Fruit fly (Drosophila melanogaster) whole organism, pupa: ENCODE results near the gene CG3040.

Experiments
- CG10348 ChIP-seq: fragments of 200-800 bp; sonication (Bioruptor generic); IDR thresholded peaks from 2 replicates; pipeline ENCODE4 v1.3.6; 2022; ENCODE audit warnings: missing biosample characterization, missing genetic modification characterization
- CG12605 ChIP-seq: fragments of 200-800 bp; sonication (Bioruptor generic); IDR thresholded peaks from 2 replicates; pipeline ENCODE4 v1.3.6; 2022; ENCODE audit warnings: missing biosample characterization, missing genetic modification characterization
- CG13204 ChIP-seq: fragments of 200-800 bp; sonication (Bioruptor generic); optimal IDR thresholded peaks from 2 replicates; lab custom pipeline; 2018; ENCODE audit warnings: missing biosample characterization, mild to moderate bottlenecking, missing genetic modification characterization, moderate library complexity
- CG14655 ChIP-seq: fragments of 200-800 bp; sonication (Bioruptor generic); optimal IDR thresholded peaks from 3 replicates; lab custom pipeline; 2017; ENCODE audit warnings: mild to moderate bottlenecking, missing biosample characterization, missing genetic modification reagents, missing genetic modification characterization
- CG15710 ChIP-seq: fragments of 200-800 bp; sonication (Bioruptor generic); optimal IDR thresholded peaks from 2 replicates; lab custom pipeline; 2018; ENCODE audit warnings: missing biosample characterization, mild to moderate bottlenecking, missing genetic modification characterization, moderate library complexity
- CG17806 ChIP-seq: fragments of 200-800 bp; sonication (Bioruptor generic); optimal IDR thresholded peaks from 2 replicates; lab custom pipeline; 2018; ENCODE audit warnings: missing biosample characterization, mild to moderate bottlenecking, missing genetic modification characterization, moderate library complexity
- CG32121 ChIP-seq: fragments of 200-800 bp; sonication (Bioruptor generic); IDR thresholded peaks from 2 replicates; pipeline ENCODE4 v1.3.6; 2022; ENCODE audit warnings: missing biosample characterization, missing genetic modification characterization
- CG34367 ChIP-seq: fragments of 200-800 bp; sonication (Bioruptor generic); optimal IDR thresholded peaks from 2 replicates; lab custom pipeline; 2018; ENCODE audit warnings: missing biosample characterization, mild to moderate bottlenecking, missing genetic modification characterization
- CG4496 ChIP-seq: fragments of 200-800 bp; sonication (Bioruptor generic); IDR thresholded peaks from 3 replicates; pipeline ENCODE4 v1.3.6; 2022; ENCODE audit warnings: missing biosample characterization, missing genetic modification characterization
- CG8159 ChIP-seq: fragments of 200-800 bp; sonication (Bioruptor generic); optimal IDR thresholded peaks from 3 replicates; lab custom pipeline; 2018; ENCODE audit warnings: missing biosample characterization, mild to moderate bottlenecking, missing genetic modification characterization, moderate library complexity
- CG8301 ChIP-seq: fragments of 200-800 bp; sonication (Bioruptor generic); optimal IDR thresholded peaks from 2 replicates; lab custom pipeline; 2018; ENCODE audit warnings: missing biosample characterization, mild to moderate bottlenecking, missing genetic modification characterization
- CG9948 ChIP-seq: fragments of 200-800 bp; sonication (Bioruptor generic); optimal IDR thresholded peaks from 2 replicates; lab custom pipeline; 2018; ENCODE audit warnings: missing biosample characterization, mild to moderate bottlenecking, missing genetic modification characterization, moderate library complexity
- D1 ChIP-seq: fragments of 200-800 bp; sonication (Bioruptor generic); optimal IDR thresholded peaks from 2 replicates; lab custom pipeline; 2018; ENCODE audit warnings: missing biosample characterization, mild to moderate bottlenecking, missing genetic modification characterization, moderate library complexity
- EcR ChIP-seq: fragments of 200-800 bp; sonication (Bioruptor generic); optimal IDR thresholded peaks from 3 replicates; lab custom pipeline; 2019; ENCODE audit warnings: missing biosample characterization, missing genetic modification characterization, mild to moderate bottlenecking, moderate library complexity, missing genetic modification reagents
- Ets98B ChIP-seq: fragments of 200-800 bp; sonication (Bioruptor generic); IDR thresholded peaks from 2 replicates; pipeline ENCODE4 v1.3.6; 2022; ENCODE audit warnings: missing biosample characterization, missing genetic modification characterization
- Pif1A ChIP-seq: fragments of 200-800 bp; sonication (Bioruptor generic); optimal IDR thresholded peaks from 3 replicates; lab custom pipeline; 2016; ENCODE audit warnings: missing biosample characterization, missing genetic modification characterization
- Pif1B ChIP-seq: fragments of 200-800 bp; sonication (Bioruptor generic); optimal IDR thresholded peaks from 3 replicates; lab custom pipeline; 2016; ENCODE audit warnings: missing biosample characterization, missing genetic modification characterization
- Snoo ChIP-seq: fragments of 200-800 bp; sonication (Bioruptor generic); optimal IDR thresholded peaks from 3 replicates; lab custom pipeline; 2017; ENCODE audit warnings: missing biosample characterization, mild to moderate bottlenecking, missing genetic modification characterization, inconsistent platforms
- fd96Ca ChIP-seq: fragments of 200-800 bp; sonication (Bioruptor generic); IDR thresholded peaks from 3 replicates; pipeline ENCODE4 v1.3.6; 2022; ENCODE audit warnings: missing biosample characterization, missing genetic modification characterization
- gl ChIP-seq: fragments of 200-800 bp; sonication (Bioruptor generic); optimal IDR thresholded peaks from 2 replicates; lab custom pipeline; 2018; ENCODE audit warnings: missing biosample characterization, mild to moderate bottlenecking, missing genetic modification characterization
- rn ChIP-seq: fragments of 200-800 bp; sonication (Bioruptor generic); IDR thresholded peaks from 2 replicates; pipeline ENCODE4 v1.3.6; 2022; ENCODE audit warnings: missing biosample characterization, missing genetic modification characterization

Gene CG3040

DNA sequence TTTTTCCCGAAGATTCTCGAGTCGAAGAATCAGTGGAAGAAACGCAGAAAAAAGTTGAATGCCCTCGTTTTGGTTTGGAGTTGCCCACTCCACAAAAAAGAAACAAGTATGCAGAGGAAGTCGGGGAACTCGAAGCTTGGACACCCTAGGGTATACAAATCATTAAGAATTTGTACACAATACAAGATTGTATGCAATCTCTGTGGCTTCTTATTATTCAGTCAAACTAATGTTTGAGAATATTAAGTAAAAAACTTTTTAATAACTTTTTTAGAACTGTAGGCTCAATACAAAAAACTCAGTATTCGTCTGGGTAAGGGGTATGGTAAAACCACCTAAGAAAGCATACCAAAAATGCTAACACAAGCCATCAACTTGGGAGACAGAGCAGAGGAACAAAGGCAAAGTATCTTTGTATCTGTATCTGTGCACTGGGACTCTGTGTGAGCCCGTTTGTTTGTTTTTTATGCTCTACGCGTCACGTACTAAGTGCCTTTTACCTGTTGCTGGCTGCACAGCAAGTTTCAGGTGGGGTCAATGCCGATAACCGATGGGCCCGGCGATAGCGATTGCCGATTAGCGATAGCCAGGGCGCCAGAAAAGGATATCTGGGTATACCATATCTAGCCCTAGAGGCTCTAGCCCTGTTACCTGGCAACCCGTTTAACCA, 12.1 kb upstream of the CG3040 start:
- peak; percentile 87 for TF ChIP-seq CG34367 (tag; lab: Kevin White, UChicago)
- TF ChIP-seq Pif1A (GFP tag; lab: Kevin White, UChicago) = peak; percentile 89
- peak; percentile 93 for TF ChIP-seq Pif1B (GFP tag; lab: Kevin White, UChicago)
- peak; percentile 88 for TF ChIP-seq CG15710
- TF ChIP-seq CG4496 (GFP tag; lab: Robert Waterston, UW) = peak; percentile 80; the same call in 2 of the 3 replicates
- peak; percentile 85 for TF ChIP-seq CG8301 (tag; lab: Kevin White, UChicago)
- TF ChIP-seq CG9948 (tag; lab: Kevin White, UChicago) = peak; percentile 87
- TF ChIP-seq EcR = peak; percentile 98
- TF ChIP-seq CG10348 = no peak
- TF ChIP-seq CG14655 (GFP tag; lab: Kevin White, UChicago) = peak; percentile 90
- peak; percentile 54 for TF ChIP-seq CG32121
- peak; percentile 56 for TF ChIP-seq rn (GFP tag; lab: Robert Waterston, UW)
- TF ChIP-seq gl (tag; lab: Kevin White, UChicago) = peak; percentile 53
- TF ChIP-seq Ets98B (GFP tag; lab: Robert Waterston, UW) = peak; percentile 64
- TF ChIP-seq CG12605 (GFP tag; lab: Robert Waterston, UW) = no peak; the same call in none of the 2 replicates
- TF ChIP-seq CG8159 (tag; lab: Kevin White, UChicago) = peak; percentile 86
- peak; percentile 54 for TF ChIP-seq D1
- TF ChIP-seq fd96Ca = peak; percentile 60; the same call in 2 of the 3 replicates
- peak; percentile 84 for TF ChIP-seq CG17806
- peak; percentile 90 for TF ChIP-seq Snoo
- peak; percentile 49 for TF ChIP-seq CG13204 (GFP tag; lab: Kevin White, UChicago)

DNA sequence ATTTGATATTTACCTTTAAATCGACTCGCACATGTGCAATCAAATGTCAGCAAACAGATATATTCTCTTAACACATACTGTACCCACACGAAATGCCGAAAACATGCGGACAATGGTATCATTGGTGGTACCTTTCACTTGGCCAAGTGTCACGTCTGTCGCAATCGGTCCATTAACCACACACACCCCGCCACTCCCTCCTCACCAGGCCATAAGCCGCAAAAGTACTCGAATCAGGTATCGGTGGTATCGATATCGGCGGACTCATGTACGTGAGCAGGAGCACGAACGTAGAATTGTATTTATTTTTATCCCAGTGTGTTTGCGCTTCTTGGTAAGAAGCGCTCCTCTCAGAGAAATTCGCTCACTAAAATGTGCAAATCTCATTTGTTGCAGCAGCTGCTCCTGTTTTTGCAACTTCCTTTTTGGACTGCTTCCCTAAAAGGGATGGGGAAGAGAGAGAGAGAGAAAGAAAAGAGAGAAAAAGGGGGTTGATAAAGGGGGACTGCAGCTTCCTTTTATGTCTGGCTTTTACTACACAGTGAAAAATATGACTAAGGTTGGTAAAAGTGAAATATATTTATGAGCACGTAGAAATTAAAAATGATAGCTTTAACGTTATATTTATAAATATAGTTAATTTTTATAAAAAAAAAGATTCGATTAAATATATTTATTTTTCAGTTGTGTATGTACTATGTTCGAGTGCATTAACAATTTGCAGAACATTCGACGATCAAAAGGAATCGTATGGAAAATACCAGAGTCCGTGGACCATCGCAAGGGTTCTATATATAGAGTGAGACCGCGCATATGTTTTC, 10.5 kb upstream of the CG3040 start:
- TF ChIP-seq EcR (peak; percentile 50), CG32121 (no peak), Ets98B (GFP tag; lab: Robert Waterston, UW) (no peak), Snoo (peak; percentile 71), CG12605 (GFP tag; lab: Robert Waterston, UW) (peak; percentile 58), rn (GFP tag; lab: Robert Waterston, UW) (no peak), Pif1A (GFP tag; lab: Kevin White, UChicago) (peak; percentile 39), CG17806 (peak; percentile 70), Pif1B (GFP tag; lab: Kevin White, UChicago) (peak; percentile 42), CG4496 (GFP tag; lab: Robert Waterston, UW) (peak; percentile 58; the same call in 2 of the 3 replicates), CG8159 (tag; lab: Kevin White, UChicago) (peak; percentile 78), CG9948 (tag; lab: Kevin White, UChicago) (peak; percentile 70), D1 (no peak), CG14655 (GFP tag; lab: Kevin White, UChicago) (peak; percentile 66), fd96Ca (no peak), CG8301 (tag; lab: Kevin White, UChicago) (peak; percentile 27), CG13204 (GFP tag; lab: Kevin White, UChicago) (peak; percentile 30), CG10348 (no peak), gl (tag; lab: Kevin White, UChicago) (no peak), CG34367 (tag; lab: Kevin White, UChicago) (peak; percentile 43), CG15710 (peak; percentile 71)

DNA sequence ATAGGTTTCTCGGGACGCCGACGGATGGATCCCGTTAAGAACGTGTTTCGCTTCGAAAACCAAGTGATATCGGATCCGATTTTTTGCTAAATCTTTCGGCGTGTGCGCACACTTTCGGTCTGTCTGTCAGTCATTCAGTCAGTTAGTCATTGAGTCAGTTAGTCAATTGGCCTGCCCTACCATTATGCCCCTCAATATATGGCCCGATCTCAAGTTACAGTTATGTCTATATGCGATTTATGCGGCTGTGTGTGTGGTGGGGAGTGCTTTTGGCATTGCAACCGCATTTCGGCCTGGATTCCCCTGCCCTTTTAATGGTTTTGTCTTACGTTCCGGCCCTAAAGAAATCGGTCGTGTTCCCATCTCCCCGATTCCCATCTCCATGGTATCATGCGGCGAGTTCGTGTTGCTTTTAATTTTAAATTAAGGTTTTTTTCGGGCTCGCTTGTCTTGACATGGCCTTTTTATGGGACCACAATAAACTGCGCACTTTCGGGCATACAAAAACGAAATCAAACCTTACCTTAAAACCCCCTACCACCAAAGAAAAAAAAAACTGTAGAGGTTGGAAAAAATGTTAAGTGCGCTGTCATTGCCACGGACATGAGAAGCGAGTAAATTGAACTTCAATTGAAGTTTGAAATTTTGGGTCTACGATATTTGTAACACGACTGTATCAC, 9.7 kb upstream of the CG3040 start:
- no peak for TF ChIP-seq Pif1B (GFP tag; lab: Kevin White, UChicago)
- no peak for TF ChIP-seq CG8159 (tag; lab: Kevin White, UChicago)
- no peak for TF ChIP-seq CG9948 (tag; lab: Kevin White, UChicago)
- TF ChIP-seq CG14655 (GFP tag; lab: Kevin White, UChicago) = no peak
- TF ChIP-seq CG15710 = no peak
- TF ChIP-seq CG4496 (GFP tag; lab: Robert Waterston, UW) = no peak
- no peak for TF ChIP-seq CG10348
- TF ChIP-seq CG17806 = no peak
- no peak for TF ChIP-seq rn (GFP tag; lab: Robert Waterston, UW)
- no peak for TF ChIP-seq fd96Ca
- TF ChIP-seq Pif1A (GFP tag; lab: Kevin White, UChicago) = no peak
- no peak for TF ChIP-seq CG12605 (GFP tag; lab: Robert Waterston, UW)
- no peak for TF ChIP-seq D1
- TF ChIP-seq CG8301 (tag; lab: Kevin White, UChicago) = no peak

DNA sequence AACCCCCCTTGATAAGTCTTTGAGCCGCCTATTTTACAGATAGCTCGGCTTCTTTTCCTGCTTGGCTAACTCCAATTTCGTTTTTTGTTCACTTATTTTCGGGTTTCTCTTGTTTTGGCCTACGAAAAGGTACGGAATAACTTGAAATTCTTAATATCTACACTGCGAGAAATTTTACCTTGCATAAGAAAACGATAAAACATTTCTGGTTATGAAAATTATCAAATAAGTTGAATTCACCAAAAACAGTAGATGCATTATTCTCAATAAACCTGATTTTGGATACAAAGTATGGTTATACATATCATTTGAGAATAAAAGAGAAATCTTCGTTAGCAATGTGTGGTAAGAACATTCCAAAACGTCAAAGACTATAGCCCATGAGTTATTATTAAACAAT, 8.9 kb upstream of the CG3040 start:
- TF ChIP-seq CG12605 (GFP tag; lab: Robert Waterston, UW) (no peak), Pif1A (GFP tag; lab: Kevin White, UChicago) (no peak), CG15710 (peak; percentile 18), CG34367 (tag; lab: Kevin White, UChicago) (peak; percentile 27), CG9948 (tag; lab: Kevin White, UChicago) (peak; percentile 37), CG8159 (tag; lab: Kevin White, UChicago) (peak; percentile 61), CG8301 (tag; lab: Kevin White, UChicago) (peak; percentile 21), Pif1B (GFP tag; lab: Kevin White, UChicago) (no peak), EcR (no peak), CG13204 (GFP tag; lab: Kevin White, UChicago) (no peak), CG4496 (GFP tag; lab: Robert Waterston, UW) (no peak), rn (GFP tag; lab: Robert Waterston, UW) (no peak), CG14655 (GFP tag; lab: Kevin White, UChicago) (peak; percentile 46), Ets98B (GFP tag; lab: Robert Waterston, UW) (no peak), CG10348 (no peak), CG32121 (no peak), D1 (no peak), CG17806 (peak; percentile 40), gl (tag; lab: Kevin White, UChicago) (no peak), fd96Ca (no peak), Snoo (peak; percentile 8)
